Fruit fly (Drosophila melanogaster) whole organism, embryonic: ENCODE data around the gene CAHbeta.

ENCODE experiments used
- Atf6 ChIP-seq: fragments of 200-800 bp; sonication (Bioruptor generic); IDR thresholded peaks from 2 replicates; pipeline ENCODE4 v1.3.6; 2022; ENCODE audit warnings: missing biosample characterization, missing genetic modification characterization
- Awh ChIP-seq: fragments of 200-800 bp; sonication (Bioruptor generic); IDR thresholded peaks from 2 replicates; pipeline ENCODE4, ENCODE4 v1.3.6; 2022; ENCODE audit warnings: missing biosample characterization, missing genetic modification characterization
- C15 ChIP-seq: fragments of 200-800 bp; sonication (Bioruptor generic); IDR thresholded peaks from 3 replicates; pipeline ENCODE4 v1.3.6; 2022; ENCODE audit warnings: missing biosample characterization, missing genetic modification characterization
- CG10431 ChIP-seq: fragments of 200-800 bp; sonication (Bioruptor generic); optimal IDR thresholded peaks from 3 replicates; lab custom pipeline; 2018; ENCODE audit warnings: missing biosample characterization, mild to moderate bottlenecking, missing genetic modification characterization
- CG1233 ChIP-seq: fragments of 200-800 bp; sonication (Bioruptor generic); optimal IDR thresholded peaks from 4 replicates; lab custom pipeline; 2018; ENCODE audit warnings: missing biosample characterization, mild to moderate bottlenecking, missing genetic modification characterization
- CG12942 ChIP-seq: fragments of 200-800 bp; sonication (Bioruptor generic); optimal IDR thresholded peaks from 3 replicates; lab custom pipeline; 2016; ENCODE audit warnings: missing biosample characterization, missing genetic modification characterization
- CG13775 ChIP-seq: fragments of 200-800 bp; sonication (Bioruptor generic); optimal IDR thresholded peaks from 3 replicates; lab custom pipeline; 2017; ENCODE audit warnings: missing biosample characterization, mild to moderate bottlenecking, missing genetic modification characterization
- CG14441 ChIP-seq: fragments of 200-800 bp; sonication (Bioruptor generic); IDR thresholded peaks from 2 replicates; pipeline ENCODE4 v1.3.6; 2022; ENCODE audit warnings: missing biosample characterization, missing genetic modification characterization
- CG15011 ChIP-seq: fragments of 200-800 bp; sonication (Bioruptor generic); optimal IDR thresholded peaks from 3 replicates; lab custom pipeline; 2018; ENCODE audit warnings: missing biosample characterization, mild to moderate bottlenecking, missing genetic modification characterization
- CG17385 ChIP-seq: fragments of 200-800 bp; sonication (Bioruptor generic); optimal IDR thresholded peaks from 3 replicates; lab custom pipeline; 2018; ENCODE audit warnings: missing biosample characterization, mild to moderate bottlenecking, missing genetic modification characterization
- CG17829 ChIP-seq: fragments of 200-800 bp; optimal IDR thresholded peaks from 2 replicates; lab custom pipeline; 2019; ENCODE audit warnings: missing biosample characterization, mild to moderate bottlenecking, missing genetic modification characterization, moderate library complexity
- CG3407 ChIP-seq: fragments of 200-800 bp; sonication (Bioruptor generic); optimal IDR thresholded peaks from 2 replicates; lab custom pipeline; 2018; ENCODE audit warnings: missing biosample characterization, mild to moderate bottlenecking, missing genetic modification characterization
- CG34224 ChIP-seq: fragments of 200-800 bp; sonication (Bioruptor generic); IDR thresholded peaks from 3 replicates; pipeline ENCODE4 v1.3.6; 2022; ENCODE audit warnings: missing biosample characterization, missing genetic modification characterization; ENCODE audit not compliant: partially characterized antibody
- CG34422 ChIP-seq: fragments of 200-800 bp; sonication (Bioruptor generic); IDR thresholded peaks from 3 replicates; pipeline ENCODE4 v1.3.6; 2022; ENCODE audit warnings: missing biosample characterization, missing genetic modification characterization
- CG4707 ChIP-seq: fragments of 200-800 bp; sonication (Bioruptor generic); optimal IDR thresholded peaks from 2 replicates; lab custom pipeline; 2018; ENCODE audit warnings: missing biosample characterization, mild to moderate bottlenecking, missing genetic modification characterization, moderate library complexity
- CG4730 ChIP-seq: fragments of 200-800 bp; sonication (Bioruptor generic); IDR thresholded peaks from 2 replicates; pipeline ENCODE4 v1.3.6; 2022; ENCODE audit warnings: missing biosample characterization, missing genetic modification characterization
- CG7271 ChIP-seq: fragments of 200-800 bp; sonication (Bioruptor generic); optimal IDR thresholded peaks from 2 replicates; lab custom pipeline; 2018; ENCODE audit warnings: missing biosample characterization, mild to moderate bottlenecking, missing genetic modification characterization, moderate library complexity
- CG7963 ChIP-seq: fragments of 200-800 bp; sonication (Bioruptor generic); IDR thresholded peaks from 3 replicates; pipeline ENCODE4 v1.3.6; 2022; ENCODE audit warnings: missing biosample characterization, missing genetic modification characterization; ENCODE audit not compliant: partially characterized antibody
- CG8359 ChIP-seq: fragments of 200-800 bp; sonication (Bioruptor generic); optimal IDR thresholded peaks from 2 replicates; lab custom pipeline; 2017; ENCODE audit warnings: missing biosample characterization, mild to moderate bottlenecking, missing genetic modification characterization, borderline replicate concordance
- Gug ChIP-seq: fragments of 200-800 bp; sonication (Bioruptor generic); IDR thresholded peaks from 4 replicates; pipeline ENCODE4 v1.3.6; 2022; ENCODE audit warnings: missing biosample characterization, missing genetic modification characterization
- HmgD ChIP-seq: fragments of 200-800 bp; sonication (Bioruptor generic); optimal IDR thresholded peaks from 3 replicates; lab custom pipeline; 2016; ENCODE audit warnings: missing biosample characterization, missing genetic modification characterization
- HmgZ ChIP-seq: fragments of 200-800 bp; sonication (Bioruptor generic); optimal IDR thresholded peaks from 2 replicates; lab custom pipeline; 2018; ENCODE audit warnings: missing biosample characterization, mild to moderate bottlenecking, missing genetic modification characterization
- Lhr ChIP-seq: fragments of 200-800 bp; sonication (Bioruptor generic); optimal IDR thresholded peaks from 3 replicates; lab custom pipeline; 2017; ENCODE audit warnings: mild to moderate bottlenecking, missing biosample characterization, missing genetic modification reagents, missing genetic modification characterization
- Mes4 ChIP-seq: fragments of 200-800 bp; sonication (Bioruptor generic); optimal IDR thresholded peaks from 2 replicates; lab custom pipeline; 2016; ENCODE audit warnings: missing biosample characterization, missing genetic modification characterization
- Optix ChIP-seq: fragments of 200-800 bp; sonication (Bioruptor generic); IDR thresholded peaks from 3 replicates; pipeline ENCODE4 v1.3.6; 2022; ENCODE audit warnings: missing biosample characterization, missing genetic modification characterization
- Sox100B ChIP-seq: fragments of 200-800 bp; sonication (Bioruptor generic); optimal IDR thresholded peaks from 3 replicates; lab custom pipeline; 2018; ENCODE audit warnings: missing biosample characterization, mild to moderate bottlenecking, missing genetic modification characterization
- Stat92E ChIP-seq, 3 experiments: fragments of >200 bp in 2 of 3; fragments of 200-800 bp in 1 of 3; sonication (Bioruptor generic) in 1 of 3; optimal IDR thresholded peaks; 2 replicates each; lab custom pipeline; 2017 to 2019; ENCODE audit warnings: missing biosample characterization in 3 of 3, missing genetic modification characterization in 3 of 3, mild to moderate bottlenecking in 1 of 3, moderate library complexity in 1 of 3
- YL-1 ChIP-seq: fragments of 200-800 bp; sonication (Bioruptor generic); optimal IDR thresholded peaks from 3 replicates; lab custom pipeline; 2017; ENCODE audit warnings: missing biosample characterization, mild to moderate bottlenecking, missing genetic modification characterization
- al ChIP-seq: fragments of 200-800 bp; sonication (Bioruptor generic); IDR thresholded peaks from 2 replicates; pipeline ENCODE4 v1.3.6; 2022; ENCODE audit warnings: missing biosample characterization, missing genetic modification characterization
- bowl ChIP-seq: fragments of 200-800 bp; sonication (Bioruptor generic); IDR thresholded peaks from 2 replicates; pipeline ENCODE4 v1.3.6; 2022; ENCODE audit warnings: missing biosample characterization, missing genetic modification characterization
- btn ChIP-seq: fragments of 200-800 bp; sonication (Bioruptor generic); optimal IDR thresholded peaks from 2 replicates; lab custom pipeline; 2016; ENCODE audit warnings: missing biosample characterization, missing genetic modification characterization
- da ChIP-seq: fragments of 200-800 bp; sonication (Bioruptor generic); optimal IDR thresholded peaks from 2 replicates; lab custom pipeline; 2016; ENCODE audit warnings: missing biosample characterization, missing genetic modification characterization
- dan ChIP-seq: fragments of 200-800 bp; sonication (Bioruptor generic); IDR thresholded peaks from 2 replicates; pipeline ENCODE4 v1.3.6; 2022; ENCODE audit warnings: missing biosample characterization, missing genetic modification characterization
- danr ChIP-seq: fragments of 200-800 bp; sonication (Bioruptor generic); IDR thresholded peaks from 2 replicates; pipeline ENCODE4 v1.3.6; 2022; ENCODE audit warnings: missing biosample characterization, missing genetic modification characterization
- dmrt11E ChIP-seq: fragments of 200-800 bp; sonication (Bioruptor generic); optimal IDR thresholded peaks from 3 replicates; lab custom pipeline; 2018; ENCODE audit warnings: missing biosample characterization, mild to moderate bottlenecking, missing genetic modification characterization, moderate library complexity
- fd96Cb ChIP-seq: fragments of 200-800 bp; sonication (Bioruptor generic); optimal IDR thresholded peaks from 2 replicates; lab custom pipeline; 2018; ENCODE audit warnings: missing biosample characterization, mild to moderate bottlenecking, missing genetic modification characterization, moderate library complexity
- gro ChIP-seq: fragments of 200-800 bp; sonication (Bioruptor generic); optimal IDR thresholded peaks from 2 replicates; lab custom pipeline; 2016; ENCODE audit warnings: missing biosample characterization, missing genetic modification characterization
- h ChIP-seq: fragments of >200 bp; optimal IDR thresholded peaks from 2 replicates; lab custom pipeline; 2017
- jigr1 ChIP-seq: fragments of 200-800 bp; sonication (Bioruptor generic); IDR thresholded peaks from 3 replicates; pipeline ENCODE4 v1.3.6; 2022; ENCODE audit warnings: missing biosample characterization, missing genetic modification characterization
- kni ChIP-seq: fragments of 200-800 bp; sonication (Bioruptor generic); optimal IDR thresholded peaks from 3 replicates; lab custom pipeline; 2017; ENCODE audit warnings: mild to moderate bottlenecking, missing biosample characterization, missing genetic modification reagents, missing genetic modification characterization
- mirr ChIP-seq: fragments of 200-800 bp; sonication (Bioruptor generic); optimal IDR thresholded peaks from 3 replicates; lab custom pipeline; 2018; ENCODE audit warnings: missing biosample characterization, mild to moderate bottlenecking, missing genetic modification characterization
- nerfin-1 ChIP-seq: fragments of 200-800 bp; sonication (Bioruptor generic); optimal IDR thresholded peaks from 3 replicates; lab custom pipeline; 2019; ENCODE audit warnings: missing biosample characterization, mild to moderate bottlenecking, missing genetic modification characterization, moderate library complexity
- pho ChIP-seq: fragments of 200-800 bp; sonication (Bioruptor generic); optimal IDR thresholded peaks from 2 replicates; lab custom pipeline; 2016; ENCODE audit warnings: missing biosample characterization, missing genetic modification characterization
- prd ChIP-seq, 3 experiments: fragments of >200 bp in 2 of 3; fragments of 200-800 bp in 1 of 3; sonication (Bioruptor generic) in 1 of 3; optimal IDR thresholded peaks in 2 of 3; IDR thresholded peaks in 1 of 3; 2 replicates in 2 of 3; 3 replicates in 1 of 3; pipeline versions ENCODE4 v1.3.6 to Lab custom; 2017 to 2022; ENCODE audit warnings: missing biosample characterization in 1 of 3, missing genetic modification characterization in 1 of 3
- ranshi ChIP-seq: fragments of 200-800 bp; sonication (Bioruptor generic); IDR thresholded peaks from 2 replicates; pipeline ENCODE4 v1.3.6; 2022; ENCODE audit warnings: missing biosample characterization, missing genetic modification characterization
- repo ChIP-seq: fragments of 200-800 bp; sonication (Bioruptor generic); optimal IDR thresholded peaks from 2 replicates; lab custom pipeline; 2016; ENCODE audit warnings: missing biosample characterization, missing genetic modification characterization
- scrt ChIP-seq: fragments of 200-800 bp; sonication (Bioruptor generic); optimal IDR thresholded peaks from 2 replicates; lab custom pipeline; 2018; ENCODE audit warnings: missing biosample characterization, mild to moderate bottlenecking, missing genetic modification characterization, moderate library complexity
- sima ChIP-seq: fragments of 200-800 bp; sonication (Bioruptor generic); optimal IDR thresholded peaks from 2 replicates; lab custom pipeline; 2016; ENCODE audit warnings: missing biosample characterization, missing genetic modification characterization
- sisA ChIP-seq: fragments of 200-800 bp; sonication (Bioruptor generic); IDR thresholded peaks from 2 replicates; pipeline ENCODE4 v1.3.6; 2022; ENCODE audit warnings: missing biosample characterization, missing genetic modification characterization
- tll ChIP-seq, 2 experiments: fragments of 200-800 bp in 1 of 2; fragments of >200 bp in 1 of 2; sonication (Bioruptor generic) in 1 of 2; optimal IDR thresholded peaks; 2 replicates each; lab custom pipeline; 2017 to 2019; ENCODE audit warnings: missing biosample characterization in 2 of 2, missing genetic modification characterization in 2 of 2, mild to moderate bottlenecking in 1 of 2, moderate library complexity in 1 of 2
- wdn ChIP-seq: fragments of 200-800 bp; sonication (Bioruptor generic); IDR thresholded peaks from 2 replicates; pipeline ENCODE4 v1.3.6; 2022; ENCODE audit warnings: missing biosample characterization, missing genetic modification characterization

The CAHbeta gene

DNA sequence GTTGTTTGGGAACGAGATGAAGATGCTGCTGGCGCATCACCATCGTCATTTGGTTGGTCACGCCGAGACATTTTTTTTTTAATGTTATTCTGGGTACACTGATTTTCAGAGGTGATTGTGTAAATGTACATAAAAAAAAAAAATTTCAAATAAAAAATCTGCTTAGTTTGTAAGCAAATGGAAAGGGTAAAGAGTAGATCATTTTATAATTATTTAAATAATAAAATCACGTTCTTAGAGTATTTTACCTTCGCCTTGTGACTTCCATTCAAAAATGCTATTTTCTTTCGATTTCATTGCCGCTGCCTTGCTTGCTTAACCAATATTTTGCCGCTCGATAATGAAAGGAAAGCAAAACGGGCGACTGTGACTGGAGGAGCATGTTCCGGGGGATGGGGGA, 1.9 kb upstream of the CAHbeta start (continued):
- TF ChIP-seq scrt (GFP tag; lab: Kevin White, UChicago) = no peak
- TF ChIP-seq Optix = no peak
- no peak for TF ChIP-seq CG34224 (GFP tag; lab: Robert Waterston, UW)
- TF ChIP-seq dan (GFP tag; lab: Robert Waterston, UW) = no peak
- no peak for TF ChIP-seq al (GFP tag; lab: Robert Waterston, UW)
- TF ChIP-seq Awh (GFP tag; lab: Robert Waterston, UW) = peak; percentile 53; the same call in 1 of the 2 replicates
- no peak for TF ChIP-seq CG4730 (GFP tag; lab: Robert Waterston, UW)
- TF ChIP-seq ranshi (GFP tag; lab: Robert Waterston, UW) = no peak
- no peak for TF ChIP-seq CG10431 (GFP tag; lab: Kevin White, UChicago)
- no peak for TF ChIP-seq pho
- TF ChIP-seq CG12942 (GFP tag; lab: Kevin White, UChicago) = no peak
- TF ChIP-seq CG7963 (GFP tag; lab: Robert Waterston, UW) = no peak
- no peak for TF ChIP-seq Stat92E (GFP tag; optimal IDR thresholded peaks at IDR 0.05; lab: Kevin White, UChicago)
- TF ChIP-seq Gug (GFP tag; lab: Robert Waterston, UW) = no peak
- peak; percentile 30; the same call in 1 of the 3 replicates for TF ChIP-seq CG34422
- no peak for TF ChIP-seq prd (optimal IDR thresholded peaks at IDR 0.05; lab: Kevin White, UChicago)
- peak; percentile 56 for TF ChIP-seq prd (GFP tag; IDR thresholded peaks at IDR 0.05; lab: Robert Waterston, UW)
- 0 out of 3 replicates have a peak, but pooled peaks have one; percentile 31 for TF ChIP-seq C15
- TF ChIP-seq fd96Cb (tag; lab: Kevin White, UChicago) = peak; percentile 58
- no peak for TF ChIP-seq CG15011
- peak; percentile 2 for TF ChIP-seq CG3407 (GFP tag; lab: Kevin White, UChicago)
- TF ChIP-seq nerfin-1 (tag; lab: Kevin White, UChicago) = peak; percentile 6
- no peak for TF ChIP-seq kni (GFP tag; lab: Kevin White, UChicago)
- TF ChIP-seq bowl (GFP tag; lab: Robert Waterston, UW) = no peak
- TF ChIP-seq CG17829 (tag; lab: Kevin White, UChicago) = no peak
- TF ChIP-seq CG8359 (GFP tag; lab: Kevin White, UChicago) = no peak
- TF ChIP-seq sima = no peak
- TF ChIP-seq wdn = no peak
- TF ChIP-seq CG17385 (GFP tag; lab: Kevin White, UChicago) = peak; percentile 16
- TF ChIP-seq HmgD = no peak
- TF ChIP-seq Mes4 (GFP tag; lab: Kevin White, UChicago) = no peak
- TF ChIP-seq h (lab: Kevin White, UChicago) = no peak
- no peak for TF ChIP-seq jigr1 (GFP tag; lab: Robert Waterston, UW)
- no peak for TF ChIP-seq YL-1 (GFP tag; lab: Kevin White, UChicago)
- no peak for TF ChIP-seq danr (GFP tag; lab: Robert Waterston, UW)
- no peak for TF ChIP-seq dmrt11E (tag; lab: Kevin White, UChicago)
- peak; percentile 40 for TF ChIP-seq sisA
- TF ChIP-seq Lhr = no peak
- no peak for TF ChIP-seq gro (GFP tag; lab: Kevin White, UChicago)
- no peak for TF ChIP-seq Atf6 (GFP tag; lab: Robert Waterston, UW)
- no peak for TF ChIP-seq repo (GFP tag; lab: Kevin White, UChicago)
- no peak for TF ChIP-seq tll (GFP tag; optimal IDR thresholded peaks at IDR 0.05; lab: Kevin White, UChicago)
- no peak for TF ChIP-seq CG1233 (GFP tag; lab: Kevin White, UChicago)
- no peak for TF ChIP-seq CG7271 (tag; lab: Kevin White, UChicago)
- TF ChIP-seq CG4707 = peak; percentile 8
- TF ChIP-seq Sox100B (GFP tag; lab: Kevin White, UChicago) = peak; percentile 13
- no peak for TF ChIP-seq mirr (GFP tag; lab: Kevin White, UChicago)
- TF ChIP-seq btn = no peak
- no peak for TF ChIP-seq da (GFP tag; lab: Kevin White, UChicago)
- no peak for TF ChIP-seq CG13775 (GFP tag; lab: Kevin White, UChicago)
- TF ChIP-seq HmgZ (tag; lab: Kevin White, UChicago) = no peak
- TF ChIP-seq CG14441 (GFP tag; lab: Robert Waterston, UW) = 0 out of 2 replicates have a peak, but pooled peaks have one; percentile 40
